Worm (Caenorhabditis elegans) whole organism, late embryonic: Measurements from ENCODE around the gene fbxb-54.

Experiments used
- ceh-14 ChIP-seq: sonication (generic microtip); optimal IDR thresholded peaks from 2 replicates; lab custom pipeline; 2016; ENCODE audit warnings: missing genotype, missing genetic modification characterization, missing compliant biosample characterization
- elt-4 ChIP-seq: sonication (generic microtip); optimal IDR thresholded peaks from 2 replicates; lab custom pipeline; 2016; ENCODE audit warnings: missing genetic modification characterization, missing compliant biosample characterization
- lin-11 ChIP-seq: fragments of 200-800 bp; sonication (Bioruptor generic); optimal IDR thresholded peaks from 2 replicates; lab custom pipeline; 2018; ENCODE audit warnings: mild to moderate bottlenecking, missing genetic modification characterization, missing compliant biosample characterization
- nhr-11 ChIP-seq: fragments of 150-350 bp; optimal IDR thresholded peaks from 2 replicates; lab custom pipeline; 2014; ENCODE audit warnings: missing biosample characterization, missing genetic modification characterization

DNA sequence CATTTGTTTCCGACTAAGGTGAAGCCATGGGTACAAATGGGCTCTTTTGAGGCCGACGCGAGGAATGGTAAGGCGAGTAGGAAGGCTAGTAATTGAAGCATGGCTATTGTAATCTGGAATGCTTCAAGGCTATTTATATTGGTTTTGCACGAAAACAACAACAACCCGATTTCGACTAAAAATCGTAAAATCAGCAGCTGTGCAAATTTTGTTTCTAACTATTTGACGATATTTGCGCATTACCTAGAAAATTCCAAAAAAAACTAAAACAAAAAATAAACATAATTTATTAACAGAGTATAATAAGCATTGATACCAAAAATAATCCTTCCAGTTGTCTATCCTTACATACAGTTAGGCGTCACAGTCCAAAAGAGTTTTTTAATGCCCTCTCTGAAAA, 39.0 kb upstream of the fbxb-54 start, which contains the start of gene clec-20:
- TF ChIP-seq nhr-11 (tag; lab: Kevin White, UChicago) (no peak), elt-4 (tag; lab: Kevin White, UChicago) (no peak), lin-11 (no peak), ceh-14 (tag; lab: Kevin White, UChicago) (no peak)
